Fruit fly (Drosophila melanogaster) whole organism, embryonic: Measurements from ENCODE around the gene CG9926.

Experiments
- CG10267 ChIP-seq: fragments of 200-800 bp; sonication (Bioruptor generic); optimal IDR thresholded peaks from 2 replicates; lab custom pipeline; 2018; ENCODE audit warnings: missing biosample characterization, mild to moderate bottlenecking, missing genetic modification characterization, moderate library complexity
- CG12071 ChIP-seq: fragments of 200-800 bp; sonication (Bioruptor generic); optimal IDR thresholded peaks from 3 replicates; lab custom pipeline; 2018; ENCODE audit warnings: missing biosample characterization, mild to moderate bottlenecking, missing genetic modification characterization
- CG12391 ChIP-seq: fragments of 200-800 bp; sonication (Bioruptor generic); optimal IDR thresholded peaks from 3 replicates; lab custom pipeline; 2018; ENCODE audit warnings: missing biosample characterization, mild to moderate bottlenecking, missing genetic modification characterization, moderate library complexity
- CG15514 ChIP-seq: fragments of 200-800 bp; sonication (Bioruptor generic); optimal IDR thresholded peaks from 3 replicates; lab custom pipeline; 2017; ENCODE audit warnings: missing biosample characterization, missing genetic modification characterization, mild to moderate bottlenecking, moderate library complexity, missing genetic modification reagents
- CG1647 ChIP-seq: fragments of 200-800 bp; sonication (Bioruptor generic); optimal IDR thresholded peaks from 3 replicates; lab custom pipeline; 2016; ENCODE audit warnings: missing biosample characterization, missing genetic modification characterization
- CG2116 ChIP-seq: fragments of 200-800 bp; sonication (Bioruptor generic); optimal IDR thresholded peaks from 3 replicates; lab custom pipeline; 2018; ENCODE audit warnings: missing biosample characterization, mild to moderate bottlenecking, missing genetic modification characterization
- CG2875 ChIP-seq: fragments of 200-800 bp; sonication (Bioruptor generic); optimal IDR thresholded peaks from 2 replicates; lab custom pipeline; 2017; ENCODE audit warnings: missing biosample characterization, mild to moderate bottlenecking, missing genetic modification characterization, missing genetic modification reagents
- CG30020 ChIP-seq: fragments of 200-800 bp; optimal IDR thresholded peaks from 2 replicates; lab custom pipeline; 2019; ENCODE audit warnings: missing biosample characterization, mild to moderate bottlenecking, missing genetic modification characterization, moderate library complexity
- CG34224 ChIP-seq: fragments of 200-800 bp; sonication (Bioruptor generic); IDR thresholded peaks from 3 replicates; pipeline ENCODE4 v1.3.6; 2022; ENCODE audit warnings: missing biosample characterization, missing genetic modification characterization; ENCODE audit not compliant: partially characterized antibody
- CG3838 ChIP-seq: fragments of 200-800 bp; sonication (Bioruptor generic); optimal IDR thresholded peaks from 3 replicates; lab custom pipeline; 2016; ENCODE audit warnings: missing biosample characterization, missing genetic modification characterization
- CG4617 ChIP-seq: fragments of 200-800 bp; sonication (Bioruptor generic); optimal IDR thresholded peaks from 3 replicates; lab custom pipeline; 2016; ENCODE audit warnings: missing biosample characterization, missing genetic modification characterization, borderline replicate concordance
- CG6791 ChIP-seq: fragments of 200-800 bp; sonication (Bioruptor generic); IDR thresholded peaks from 3 replicates; pipeline ENCODE4 v1.3.6; 2022; ENCODE audit warnings: missing biosample characterization, missing genetic modification characterization; ENCODE audit not compliant: partially characterized antibody
- CG7839 ChIP-seq: fragments of 200-800 bp; sonication (Bioruptor generic); optimal IDR thresholded peaks from 3 replicates; lab custom pipeline; 2018; ENCODE audit warnings: missing biosample characterization, mild to moderate bottlenecking, missing genetic modification characterization, moderate library complexity
- CG7987 ChIP-seq: fragments of 200-800 bp; sonication (Bioruptor generic); optimal IDR thresholded peaks from 2 replicates; lab custom pipeline; 2018; ENCODE audit warnings: missing biosample characterization, mild to moderate bottlenecking, missing genetic modification characterization, moderate library complexity
- CG9797 ChIP-seq: fragments of 200-800 bp; sonication (Bioruptor generic); optimal IDR thresholded peaks from 3 replicates; lab custom pipeline; 2018; ENCODE audit warnings: missing biosample characterization, mild to moderate bottlenecking, missing genetic modification characterization
- CoRest ChIP-seq: fragments of 200-800 bp; sonication (Bioruptor generic); optimal IDR thresholded peaks from 3 replicates; lab custom pipeline; 2018; ENCODE audit warnings: missing biosample characterization, mild to moderate bottlenecking, missing genetic modification characterization, moderate library complexity
- Dll ChIP-seq: fragments of 200-800 bp; sonication (Bioruptor generic); IDR thresholded peaks from 4 replicates; pipeline ENCODE4 v1.3.6; 2022; ENCODE audit warnings: missing biosample characterization, missing genetic modification characterization; ENCODE audit not compliant: partially characterized antibody
- E2f2 ChIP-seq: fragments of 200-800 bp; sonication (Bioruptor generic); IDR thresholded peaks from 2 replicates; pipeline ENCODE4 v1.3.6; 2022; ENCODE audit warnings: missing biosample characterization, missing genetic modification characterization
- Ets97D ChIP-seq: fragments of 200-800 bp; sonication (Bioruptor generic); optimal IDR thresholded peaks from 3 replicates; lab custom pipeline; 2016; ENCODE audit warnings: missing biosample characterization, missing genetic modification characterization
- Hey ChIP-seq: fragments of 200-800 bp; sonication (Bioruptor generic); optimal IDR thresholded peaks from 3 replicates; lab custom pipeline; 2018; ENCODE audit warnings: missing biosample characterization, mild to moderate bottlenecking, missing genetic modification characterization
- HmgD ChIP-seq: fragments of 200-800 bp; sonication (Bioruptor generic); optimal IDR thresholded peaks from 3 replicates; lab custom pipeline; 2016; ENCODE audit warnings: missing biosample characterization, missing genetic modification characterization
- MBD-R2 ChIP-seq: fragments of 200-800 bp; sonication (Bioruptor generic); IDR thresholded peaks from 2 replicates; pipeline ENCODE4 v1.3.6; 2022; ENCODE audit warnings: missing biosample characterization, missing genetic modification characterization
- MTF-1 ChIP-seq: fragments of 200-800 bp; sonication (Bioruptor generic); optimal IDR thresholded peaks from 2 replicates; lab custom pipeline; 2018; ENCODE audit warnings: missing biosample characterization, mild to moderate bottlenecking, missing genetic modification characterization, borderline replicate concordance
- Max ChIP-seq: fragments of 200-800 bp; sonication (Bioruptor generic); optimal IDR thresholded peaks from 2 replicates; lab custom pipeline; 2016; ENCODE audit warnings: missing biosample characterization, mild to moderate bottlenecking, missing genetic modification characterization
- NFAT ChIP-seq: fragments of 200-800 bp; sonication (Bioruptor generic); IDR thresholded peaks from 2 replicates; pipeline ENCODE4 v1.3.6; 2022; ENCODE audit warnings: missing biosample characterization, missing genetic modification characterization
- Ssrp ChIP-seq: fragments of 200-800 bp; sonication (Bioruptor generic); optimal IDR thresholded peaks from 2 replicates; lab custom pipeline; 2018; ENCODE audit warnings: missing biosample characterization, mild to moderate bottlenecking, missing genetic modification characterization, moderate library complexity
- Stat92E ChIP-seq, 3 experiments: fragments of >200 bp in 2 of 3; fragments of 200-800 bp in 1 of 3; sonication (Bioruptor generic) in 1 of 3; optimal IDR thresholded peaks; 2 replicates each; lab custom pipeline; 2017 to 2019; ENCODE audit warnings: missing biosample characterization in 3 of 3, missing genetic modification characterization in 3 of 3, mild to moderate bottlenecking in 1 of 3, moderate library complexity in 1 of 3
- Xbp1 ChIP-seq: fragments of 200-800 bp; sonication (Bioruptor generic); optimal IDR thresholded peaks from 3 replicates; lab custom pipeline; 2016; ENCODE audit warnings: missing biosample characterization, mild to moderate bottlenecking, missing genetic modification characterization
- ase ChIP-seq: fragments of 200-800 bp; sonication (Bioruptor generic); IDR thresholded peaks from 3 replicates; pipeline ENCODE4 v1.3.6; 2022; ENCODE audit warnings: missing biosample characterization, missing genetic modification characterization
- chinmo ChIP-seq: fragments of 200-800 bp; sonication (Bioruptor generic); IDR thresholded peaks from 4 replicates; pipeline ENCODE4 v1.3.6; 2022; ENCODE audit warnings: missing biosample characterization, missing genetic modification characterization; ENCODE audit not compliant: partially characterized antibody
- ci ChIP-seq: fragments of 200-800 bp; sonication (Bioruptor generic); IDR thresholded peaks from 3 replicates; pipeline ENCODE4 v1.3.6; 2022; ENCODE audit warnings: missing biosample characterization, missing genetic modification characterization
- crp ChIP-seq, 2 experiments: fragments of 200-800 bp; sonication (Bioruptor generic); optimal IDR thresholded peaks; 2 replicates in 1 of 2; 3 replicates in 1 of 2; lab custom pipeline; 2017; ENCODE audit warnings: missing biosample characterization in 2 of 2, missing genetic modification characterization in 2 of 2, mild to moderate bottlenecking in 1 of 2, moderate library complexity in 1 of 2
- cwo ChIP-seq: fragments of 200-800 bp; sonication (Bioruptor generic); optimal IDR thresholded peaks from 3 replicates; lab custom pipeline; 2017; ENCODE audit warnings: missing biosample characterization, missing genetic modification characterization, mild to moderate bottlenecking, moderate library complexity, missing genetic modification reagents
- fd102C ChIP-seq: fragments of 200-800 bp; sonication (Bioruptor generic); optimal IDR thresholded peaks from 2 replicates; lab custom pipeline; 2018; ENCODE audit warnings: missing biosample characterization, mild to moderate bottlenecking, missing genetic modification characterization, moderate library complexity
- ftz-f1 ChIP-seq: fragments of 200-800 bp; sonication (Bioruptor generic); optimal IDR thresholded peaks from 2 replicates; lab custom pipeline; 2016; ENCODE audit warnings: missing biosample characterization, missing genetic modification characterization
- gfzf ChIP-seq: fragments of 200-800 bp; sonication (Bioruptor generic); optimal IDR thresholded peaks from 2 replicates; lab custom pipeline; 2016; ENCODE audit warnings: missing biosample characterization, mild to moderate bottlenecking, missing genetic modification characterization, moderate library complexity
- hkb ChIP-seq, 2 experiments: fragments of 200-800 bp in 1 of 2; fragments of >200 bp in 1 of 2; sonication (Bioruptor generic) in 1 of 2; IDR thresholded peaks in 1 of 2; optimal IDR thresholded peaks in 1 of 2; 2 replicates each; pipeline versions ENCODE4 v1.3.6 to Lab custom; 2017 to 2022; ENCODE audit warnings: missing biosample characterization in 1 of 2, missing genetic modification characterization in 1 of 2
- jigr1 ChIP-seq: fragments of 200-800 bp; sonication (Bioruptor generic); IDR thresholded peaks from 3 replicates; pipeline ENCODE4 v1.3.6; 2022; ENCODE audit warnings: missing biosample characterization, missing genetic modification characterization
- nau ChIP-seq: fragments of 200-800 bp; sonication (Bioruptor generic); optimal IDR thresholded peaks from 3 replicates; lab custom pipeline; 2017; ENCODE audit warnings: missing biosample characterization, mild to moderate bottlenecking, missing genetic modification characterization, missing genetic modification reagents
- repo ChIP-seq: fragments of 200-800 bp; sonication (Bioruptor generic); optimal IDR thresholded peaks from 2 replicates; lab custom pipeline; 2016; ENCODE audit warnings: missing biosample characterization, missing genetic modification characterization
- scrt ChIP-seq: fragments of 200-800 bp; sonication (Bioruptor generic); optimal IDR thresholded peaks from 2 replicates; lab custom pipeline; 2018; ENCODE audit warnings: missing biosample characterization, mild to moderate bottlenecking, missing genetic modification characterization, moderate library complexity
- sna ChIP-seq: fragments of 200-800 bp; sonication (Bioruptor generic); IDR thresholded peaks from 2 replicates; pipeline ENCODE4 v1.3.6; 2022; ENCODE audit warnings: missing biosample characterization, missing genetic modification characterization; ENCODE audit not compliant: partially characterized antibody
- sob ChIP-seq: fragments of 200-800 bp; sonication (Bioruptor generic); IDR thresholded peaks from 2 replicates; pipeline ENCODE4 v1.3.6; 2022; ENCODE audit warnings: missing biosample characterization, missing genetic modification characterization
- sug ChIP-seq: fragments of 200-800 bp; optimal IDR thresholded peaks from 2 replicates; lab custom pipeline; 2019; ENCODE audit warnings: missing biosample characterization, mild to moderate bottlenecking, missing genetic modification characterization, moderate library complexity
- trem ChIP-seq: fragments of 200-800 bp; optimal IDR thresholded peaks from 3 replicates; lab custom pipeline; 2019; ENCODE audit warnings: missing biosample characterization, mild to moderate bottlenecking, missing genetic modification characterization, moderate library complexity
- unc-4 ChIP-seq: fragments of 200-800 bp; sonication (Bioruptor generic); IDR thresholded peaks from 2 replicates; pipeline ENCODE4 v1.3.6; 2022; ENCODE audit warnings: missing biosample characterization, missing genetic modification characterization; ENCODE audit not compliant: partially characterized antibody

The CG9926 gene

DNA sequence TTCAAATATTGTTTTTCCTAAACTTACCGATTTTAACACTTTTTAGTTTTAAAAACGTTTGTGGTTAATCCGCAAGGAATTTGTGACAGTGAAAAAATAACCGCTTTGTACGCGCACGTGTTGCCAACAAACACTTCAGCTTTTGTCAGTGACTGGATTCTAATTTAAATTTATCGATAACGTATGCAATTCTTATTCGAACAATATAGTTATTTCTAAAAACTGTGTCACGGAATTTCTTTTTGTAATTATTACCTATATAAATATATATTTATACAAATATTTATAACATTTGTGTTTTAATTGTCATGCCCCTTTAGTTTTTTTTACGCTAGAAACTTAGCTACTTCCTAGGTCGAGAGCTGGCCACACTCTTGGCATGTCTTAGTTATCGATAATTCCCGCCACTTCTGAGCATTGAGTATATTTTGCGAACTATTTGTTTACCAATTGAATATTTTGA is 13.6 kb upstream of the CG9926 start, which contains the start of gene Orc2 (continued):
- TF ChIP-seq CG7839 (tag; lab: Kevin White, UChicago) (peak; percentile 21), scrt (no peak), CG6791 (GFP tag; lab: Robert Waterston, UW) (peak; percentile 25; the same call in 1 of the 3 replicates), Ssrp (tag; lab: Kevin White, UChicago) (peak; percentile 0), Xbp1 (GFP tag; lab: Kevin White, UChicago) (peak; percentile 15), cwo (GFP tag; lab: Kevin White, UChicago) (peak; percentile 96), ftz-f1 (GFP tag; lab: Kevin White, UChicago) (peak; percentile 7), MBD-R2 (GFP tag; lab: Robert Waterston, UW) (peak; percentile 31), Ets97D (GFP tag; lab: Kevin White, UChicago) (peak; percentile 75), CoRest (tag; lab: Kevin White, UChicago) (peak; percentile 82), Hey (tag; lab: Kevin White, UChicago) (no peak), CG9797 (peak; percentile 71), ase (GFP tag; lab: Robert Waterston, UW) (no peak), HmgD (GFP tag; lab: Kevin White, UChicago) (no peak), Dll (GFP tag; lab: Robert Waterston, UW) (peak; percentile 68; the same call in 3 of the 4 replicates), trem (peak; percentile 62), sna (GFP tag; lab: Robert Waterston, UW) (0 out of 2 replicates have a peak, but pooled peaks have one; percentile 23), CG30020 (tag; lab: Kevin White, UChicago) (peak; percentile 57)

- no peak for TF ChIP-seq sob (GFP tag; lab: Robert Waterston, UW)
- TF ChIP-seq nau (GFP tag; lab: Kevin White, UChicago) = no peak
- no peak for TF ChIP-seq repo (GFP tag; lab: Kevin White, UChicago)
- no peak for TF ChIP-seq CG34224 (GFP tag; lab: Robert Waterston, UW)
- no peak for TF ChIP-seq NFAT
- no peak for TF ChIP-seq Max
- no peak for TF ChIP-seq sug (tag; lab: Kevin White, UChicago)
- no peak for TF ChIP-seq CG1647 (GFP tag; lab: Kevin White, UChicago)
- TF ChIP-seq ci (GFP tag; lab: Robert Waterston, UW) = no peak
- no peak for TF ChIP-seq jigr1
- no peak for TF ChIP-seq CG12391 (tag; lab: Kevin White, UChicago)
- no peak for TF ChIP-seq CG2875
- TF ChIP-seq, all 482 proteins: peak for 0
Observed at dm6 chr3R:13964074-13964473, 13.1 kb upstream of the CG9926 start, which contains the start of gene Kots. Kots (minus strand) TSS chr3R:13964174.

DNA sequence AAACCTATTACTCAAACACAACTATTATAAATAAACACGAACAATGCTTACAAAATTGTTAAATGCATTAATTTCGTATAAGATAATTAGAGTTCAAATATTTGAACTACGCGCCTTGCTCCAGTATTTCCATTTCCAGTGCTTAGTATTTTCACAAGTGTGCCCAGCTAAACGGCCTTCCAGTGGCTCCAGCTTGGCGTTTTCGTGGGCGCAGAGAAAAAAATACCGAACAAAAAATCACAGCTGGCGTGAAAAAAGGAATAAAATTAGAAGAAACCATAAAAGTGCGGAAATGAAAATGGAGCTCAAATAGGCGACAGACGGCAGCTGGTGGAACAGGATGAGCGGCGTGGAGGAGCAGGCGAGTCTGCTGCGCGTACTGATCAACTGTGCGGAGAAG is 7.6 kb upstream of the CG9926 start, which contains the start of gene Ipp:
Ipp (plus strand) TSS at position 208 of the 400 bp plus-strand sequence.
- TF ChIP-seq chinmo (0 out of 4 replicates have a peak, but pooled peaks have one; percentile 9), CG3838 (no peak), MTF-1 (no peak), E2f2 (GFP tag; lab: Robert Waterston, UW) (peak; percentile 94), CG12071 (GFP tag; lab: Kevin White, UChicago) (no peak), CG2116 (GFP tag; lab: Kevin White, UChicago) (peak; percentile 22), CG10267 (tag; lab: Kevin White, UChicago) (peak; percentile 18), CG7987 (GFP tag; lab: Kevin White, UChicago) (no peak), crp (GFP tag; optimal IDR thresholded peaks at IDR 0.05; lab: Kevin White, UChicago) (peak in 1 of 2 experiments; percentile 71), fd102C (GFP tag; lab: Kevin White, UChicago) (no peak), unc-4 (peak; percentile 47; the same call in 1 of the 2 replicates), hkb (optimal IDR thresholded peaks at IDR 0.05; lab: Kevin White, UChicago) (peak; percentile 48), hkb (GFP tag; IDR thresholded peaks at IDR 0.05; lab: Robert Waterston, UW) (no peak), CG4617 (GFP tag; lab: Kevin White, UChicago) (peak; percentile 44), Stat92E (GFP tag; optimal IDR thresholded peaks at IDR 0.05; lab: Kevin White, UChicago) (peak in 1 of 3 experiments; percentile 21), gfzf (GFP tag; lab: Kevin White, UChicago) (peak; percentile 93), MBD-R2 (GFP tag; lab: Robert Waterston, UW) (peak; percentile 66), CG15514 (GFP tag; lab: Kevin White, UChicago) (peak; percentile 54)
